Worm (Caenorhabditis elegans) whole organism, L2 larva: ENCODE results near the gene C17E7.9.
A peak's percentile ranks its signal among the peaks of the same experiment; 100 is the strongest.

Experiments used
- C34F6.9 ChIP-seq: fragments of 150-350 bp; optimal IDR thresholded peaks from 2 replicates; lab custom pipeline; 2014; ENCODE audit warnings: missing biosample characterization, missing genetic modification characterization
- F13H6.1 ChIP-seq: sonication (generic microtip); optimal IDR thresholded peaks from 2 replicates; lab custom pipeline; 2016; ENCODE audit warnings: missing genetic modification characterization, missing compliant biosample characterization
- Y55F3AM.14 ChIP-seq: fragments of 200-800 bp; sonication (Bioruptor generic); optimal IDR thresholded peaks from 2 replicates; lab custom pipeline; 2018; ENCODE audit warnings: mild to moderate bottlenecking, missing genetic modification characterization, missing compliant biosample characterization
- ZK546.5 ChIP-seq: sonication (generic microtip); optimal IDR thresholded peaks from 2 replicates; lab custom pipeline; 2017; ENCODE audit warnings: missing biosample characterization, missing genetic modification characterization
- alr-1 ChIP-seq: fragments of 150-350 bp; optimal IDR thresholded peaks from 2 replicates; lab custom pipeline; 2014; ENCODE audit warnings: missing biosample characterization, missing genetic modification characterization
- aly-2 ChIP-seq: fragments of 150-350 bp; optimal IDR thresholded peaks from 2 replicates; lab custom pipeline; 2014; ENCODE audit warnings: missing biosample characterization, missing genetic modification characterization
- ama-1 ChIP-seq: fragments of 150-350 bp; optimal IDR thresholded peaks from 2 replicates; lab custom pipeline; 2018; ENCODE audit warnings: inconsistent platforms
- blmp-1 ChIP-seq: sonication (generic microtip); optimal IDR thresholded peaks from 2 replicates; lab custom pipeline; 2017; ENCODE audit warnings: missing genetic modification characterization, mild to moderate bottlenecking, missing compliant biosample characterization, antibody characterized with exemption, moderate library complexity; ENCODE audit not compliant: insufficient read depth
- ceh-16 ChIP-seq: fragments of 150-350 bp; optimal IDR thresholded peaks from 2 replicates; lab custom pipeline; 2014; ENCODE audit warnings: missing biosample characterization, missing genetic modification characterization
- ceh-82 ChIP-seq: fragments of 150-350 bp; optimal IDR thresholded peaks from 2 replicates; lab custom pipeline; 2014; ENCODE audit warnings: missing biosample characterization, missing genetic modification characterization
- crh-2 ChIP-seq: sonication (generic microtip); optimal IDR thresholded peaks from 2 replicates; lab custom pipeline; 2017; ENCODE audit warnings: missing biosample characterization, missing genetic modification characterization
- egl-27 ChIP-seq: sonication (generic microtip); optimal IDR thresholded peaks from 3 replicates; lab custom pipeline; 2017; ENCODE audit warnings: missing biosample characterization, missing genetic modification reagents, missing genetic modification characterization
- elt-1 ChIP-seq: fragments of 150-350 bp; optimal IDR thresholded peaks from 2 replicates; lab custom pipeline; 2014; ENCODE audit warnings: missing biosample characterization, missing genetic modification characterization
- elt-3 ChIP-seq: sonication (generic microtip); optimal IDR thresholded peaks from 2 replicates; lab custom pipeline; 2017; ENCODE audit warnings: missing biosample characterization, missing genetic modification characterization
- fos-1 ChIP-seq: fragments of 150-350 bp; optimal IDR thresholded peaks from 2 replicates; lab custom pipeline; 2014; ENCODE audit warnings: missing biosample characterization, missing genetic modification characterization
- lin-11 ChIP-seq: fragments of 150-350 bp; sonication (generic microtip); optimal IDR thresholded peaks from 2 replicates; lab custom pipeline; 2014; ENCODE audit warnings: missing biosample characterization, missing genetic modification characterization, inconsistent platforms, mixed read lengths
- lin-13 ChIP-seq: fragments of 150-350 bp; optimal IDR thresholded peaks from 2 replicates; lab custom pipeline; 2014; ENCODE audit warnings: missing biosample characterization, missing genetic modification reagents, missing genetic modification characterization
- lin-39 ChIP-seq: fragments of 150-350 bp; optimal IDR thresholded peaks from 2 replicates; lab custom pipeline; 2014; ENCODE audit warnings: missing biosample characterization, missing genetic modification reagents, missing genetic modification characterization
- lsy-2 ChIP-seq, 2 experiments: fragments of 150-350 bp in 1 of 2; sonication (generic microtip) in 1 of 2; optimal IDR thresholded peaks; 2 replicates each; lab custom pipeline; 2014 to 2017; ENCODE audit warnings: missing biosample characterization in 2 of 2, missing genetic modification characterization in 2 of 2
- mab-5 ChIP-seq: fragments of 150-350 bp; optimal IDR thresholded peaks from 2 replicates; lab custom pipeline; 2014; ENCODE audit warnings: missing biosample characterization, missing genetic modification characterization
- mbf-1 ChIP-seq: sonication (generic microtip); optimal IDR thresholded peaks from 2 replicates; lab custom pipeline; 2017; ENCODE audit warnings: missing biosample characterization, missing genetic modification characterization
- mdl-1 ChIP-seq, 2 experiments: fragments of 150-350 bp in 1 of 2; sonication (generic microtip) in 1 of 2; optimal IDR thresholded peaks; 2 replicates each; lab custom pipeline; 2017; ENCODE audit warnings: missing biosample characterization in 2 of 2, missing genetic modification characterization in 2 of 2
- nhr-10 ChIP-seq: sonication (generic microtip); optimal IDR thresholded peaks from 2 replicates; lab custom pipeline; 2017; ENCODE audit warnings: missing biosample characterization, missing genetic modification characterization
- nhr-11 ChIP-seq: fragments of 150-350 bp; optimal IDR thresholded peaks from 2 replicates; lab custom pipeline; 2014; ENCODE audit warnings: missing biosample characterization, missing genetic modification characterization
- nhr-12 ChIP-seq: fragments of 150-350 bp; optimal IDR thresholded peaks from 2 replicates; lab custom pipeline; 2014; ENCODE audit warnings: missing biosample characterization, missing genetic modification characterization
- nhr-21 ChIP-seq: fragments of 150-350 bp; optimal IDR thresholded peaks from 2 replicates; lab custom pipeline; 2014; ENCODE audit warnings: missing biosample characterization, missing genetic modification characterization
- nhr-23 ChIP-seq: fragments of 150-350 bp; optimal IDR thresholded peaks from 2 replicates; lab custom pipeline; 2014; ENCODE audit warnings: missing biosample characterization, missing genetic modification reagents, missing genetic modification characterization
- nhr-237 ChIP-seq: fragments of 150-350 bp; optimal IDR thresholded peaks from 2 replicates; lab custom pipeline; 2014; ENCODE audit warnings: missing biosample characterization, missing genetic modification characterization
- nhr-25 ChIP-seq: fragments of 150-350 bp; sonication (generic microtip); optimal IDR thresholded peaks from 3 replicates; lab custom pipeline; 2014; ENCODE audit warnings: missing biosample characterization, missing genetic modification characterization
- peb-1 ChIP-seq: fragments of 150-350 bp; optimal IDR thresholded peaks from 2 replicates; lab custom pipeline; 2014; ENCODE audit warnings: missing biosample characterization, missing genetic modification characterization
- sem-4 ChIP-seq: fragments of 150-350 bp; optimal IDR thresholded peaks from 2 replicates; lab custom pipeline; 2014; ENCODE audit warnings: missing biosample characterization, missing genetic modification reagents, missing genetic modification characterization
- skn-1 ChIP-seq: sonication (generic microtip); optimal IDR thresholded peaks from 2 replicates; lab custom pipeline; 2017; ENCODE audit warnings: missing biosample characterization, missing genetic modification characterization
- sma-3 ChIP-seq: sonication (generic microtip); optimal IDR thresholded peaks from 2 replicates; lab custom pipeline; 2016; ENCODE audit warnings: missing genetic modification reagents, missing genetic modification characterization, missing compliant biosample characterization
- snpc-4 ChIP-seq: fragments of 150-350 bp; optimal IDR thresholded peaks from 2 replicates; lab custom pipeline; 2014; ENCODE audit warnings: missing biosample characterization, missing genetic modification characterization
- unc-39 ChIP-seq: fragments of 150-350 bp; optimal IDR thresholded peaks from 2 replicates; lab custom pipeline; 2014; ENCODE audit warnings: missing biosample characterization, missing genetic modification characterization
- unc-62 ChIP-seq: fragments of 150-350 bp; optimal IDR thresholded peaks from 2 replicates; lab custom pipeline; 2014; ENCODE audit warnings: missing biosample characterization, missing genetic modification reagents, missing genetic modification characterization
- zag-1 ChIP-seq: fragments of 150-350 bp; optimal IDR thresholded peaks from 2 replicates; lab custom pipeline; 2014; ENCODE audit warnings: missing biosample characterization, missing genetic modification characterization
- ztf-11 ChIP-seq: sonication (generic microtip); optimal IDR thresholded peaks from 2 replicates; lab custom pipeline; 2017; ENCODE audit warnings: missing biosample characterization, missing genetic modification characterization
- ztf-4 ChIP-seq: fragments of 150-350 bp; optimal IDR thresholded peaks from 2 replicates; lab custom pipeline; 2014; ENCODE audit warnings: missing biosample characterization, missing genetic modification characterization

C17E7.9 gene

ce11 chrV:3896018-3896417, 5.4 kb upstream of the C17E7.9 start:
- TF ChIP-seq nhr-11 (tag; lab: Kevin White, UChicago) = no peak
- TF ChIP-seq mab-5 (tag; lab: Kevin White, UChicago) = no peak
- TF ChIP-seq nhr-21 = no peak
- no peak for TF ChIP-seq lsy-2 (tag; optimal IDR thresholded peaks at IDR 0.05; lab: Kevin White, UChicago)
- no peak for TF ChIP-seq alr-1 (tag; lab: Kevin White, UChicago)
- no peak for TF ChIP-seq C34F6.9 (tag; lab: Kevin White, UChicago)
- TF ChIP-seq unc-62 (GFP tag; lab: Kevin White, UChicago) = no peak
- no peak for TF ChIP-seq elt-3 (tag; lab: Kevin White, UChicago)

- no peak for TF ChIP-seq peb-1 (tag; lab: Kevin White, UChicago)
- no peak for TF ChIP-seq lsy-2 (tag; optimal IDR thresholded peaks at IDR 0.05; lab: Kevin White, UChicago)
- TF ChIP-seq aly-2 (tag; lab: Kevin White, UChicago) = no peak
- no peak for TF ChIP-seq nhr-12 (tag; lab: Kevin White, UChicago)
- TF ChIP-seq elt-1 = no peak
- no peak for TF ChIP-seq lin-13 (GFP tag; lab: Kevin White, UChicago)
- no peak for TF ChIP-seq blmp-1
- no peak for TF ChIP-seq skn-1
Observed at ce11 chrV:3894661-3895060, 4.0 kb upstream of the C17E7.9 start, which contains the start of gene sre-9. sre-9 (plus strand) TSS chrV:3894961.

DNA sequence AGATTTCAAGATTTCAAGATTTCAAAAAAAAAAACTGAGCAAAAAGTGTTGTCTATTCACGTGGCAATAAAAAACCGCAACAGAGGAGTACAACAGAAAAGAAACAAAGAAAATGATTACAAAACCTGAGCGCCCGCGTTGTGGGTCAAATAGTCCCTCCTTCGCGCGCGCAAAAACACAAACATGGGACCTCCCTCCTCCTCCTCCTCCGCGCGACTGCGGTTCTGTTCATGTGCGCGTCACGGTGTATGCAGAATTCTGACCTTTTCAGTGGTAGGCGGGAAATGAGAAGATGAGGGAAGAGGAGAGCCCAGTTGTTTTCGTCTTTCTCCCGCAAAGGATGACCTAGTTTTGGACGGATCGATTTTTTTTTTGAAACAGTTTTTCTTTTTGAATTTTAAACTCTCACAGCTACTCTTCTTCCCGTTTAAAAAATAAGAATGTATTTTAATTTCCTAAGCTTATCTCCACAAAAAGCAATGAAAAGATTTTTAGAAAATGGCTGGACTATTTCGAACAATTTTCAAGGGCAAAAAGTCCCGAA, 1.8 kb upstream of the C17E7.9 start, which contains the start of gene C17E7.4:
C17E7.4 (plus strand) TSS at position 494 of the 544 bp plus-strand sequence.
- TF ChIP-seq crh-2 (no peak), nhr-25 (tag; lab: Kevin White, UChicago) (no peak), lin-39 (tag; lab: Kevin White, UChicago) (no peak), lin-11 (tag; lab: Kevin White, UChicago) (no peak), Y55F3AM.14 (GFP tag; lab: Kevin White, UChicago) (no peak)

DNA sequence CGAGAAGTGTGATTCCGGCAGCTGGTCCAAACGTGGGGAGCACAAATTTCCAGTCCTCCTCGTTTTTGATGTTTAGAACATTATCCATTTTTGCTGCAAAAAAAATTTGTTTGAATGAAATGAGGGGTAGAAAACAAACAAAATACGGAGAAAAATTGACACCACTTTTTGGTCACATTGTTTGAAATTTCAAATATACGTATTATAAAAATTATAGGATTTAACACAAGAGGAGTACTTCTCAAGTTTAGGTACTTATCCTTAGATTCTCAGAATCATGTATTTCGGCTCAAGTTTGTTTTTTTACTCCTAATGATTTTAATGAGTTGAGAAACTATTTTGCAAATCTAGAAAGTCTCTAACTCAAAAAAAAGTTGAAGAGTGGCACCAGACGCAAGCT, 1.3 kb upstream of the C17E7.9 start, which contains the start of gene C17E7.12:
C17E7.12 (minus strand) TSS at position 101 of the 400 bp plus-strand sequence.
- TF ChIP-seq sma-3 (no peak), unc-39 (tag; lab: Kevin White, UChicago) (no peak), Y55F3AM.14 (GFP tag; lab: Kevin White, UChicago) (no peak), nhr-23 (no peak), ztf-4 (tag; lab: Kevin White, UChicago) (no peak), elt-1 (no peak), ztf-11 (tag; lab: Kevin White, UChicago) (no peak), lin-11 (tag; lab: Kevin White, UChicago) (no peak), C34F6.9 (tag; lab: Kevin White, UChicago) (no peak), F13H6.1 (no peak), sem-4 (tag; lab: Kevin White, UChicago) (no peak), blmp-1 (no peak), snpc-4 (tag; lab: Kevin White, UChicago) (no peak), ceh-16 (no peak), ama-1 (lab: Kevin White, UChicago) (no peak), crh-2 (no peak), zag-1 (tag; lab: Kevin White, UChicago) (no peak)

ce11 chrV:3889113-3889512, 1.5 kb downstream of the C17E7.9 start, which contains the start of gene C17E7.13:
C17E7.13 (minus strand) TSS chrV:3889288.
- TF ChIP-seq lsy-2 (tag; optimal IDR thresholded peaks at IDR 0.05; lab: Kevin White, UChicago) = no peak
- TF ChIP-seq fos-1 (tag; lab: Kevin White, UChicago) = peak; percentile 59

DNA sequence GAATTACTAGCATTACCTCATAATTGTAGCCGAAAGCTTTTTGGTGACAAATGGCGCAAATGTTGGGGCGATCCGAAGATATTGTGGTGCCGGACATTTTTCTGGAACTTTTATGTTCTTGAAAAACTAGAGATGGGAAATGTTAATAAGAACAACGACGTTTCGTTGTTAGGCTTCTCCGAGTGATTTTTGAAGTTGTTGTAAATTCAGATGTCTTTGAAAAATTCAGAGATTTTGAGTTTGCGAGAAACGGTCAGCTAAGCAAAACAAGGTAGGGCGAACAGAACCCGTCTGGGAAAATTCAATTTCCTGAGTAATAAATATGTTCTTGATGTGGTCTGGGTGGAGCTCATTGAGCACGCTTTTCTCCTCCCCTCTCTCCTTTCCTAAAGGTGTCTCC, 4.6 kb downstream of the C17E7.9 start, which contains the start of gene nhr-124:
nhr-124 (minus strand) TSS at position 101 of the 400 bp plus-strand sequence.
- TF ChIP-seq blmp-1 (no peak), unc-39 (tag; lab: Kevin White, UChicago) (no peak), unc-62 (GFP tag; lab: Kevin White, UChicago) (no peak), snpc-4 (tag; lab: Kevin White, UChicago) (no peak), egl-27 (tag; lab: Kevin White, UChicago) (no peak), F13H6.1 (no peak), mdl-1 (tag; optimal IDR thresholded peaks at IDR 0.05; lab: Kevin White, UChicago) (no peak), ceh-82 (tag; lab: Kevin White, UChicago) (no peak), nhr-10 (tag; lab: Kevin White, UChicago) (no peak), ZK546.5 (tag; lab: Kevin White, UChicago) (no peak), nhr-12 (tag; lab: Kevin White, UChicago) (no peak), aly-2 (tag; lab: Kevin White, UChicago) (no peak), nhr-11 (tag; lab: Kevin White, UChicago) (no peak), lin-11 (tag; lab: Kevin White, UChicago) (no peak), nhr-25 (tag; lab: Kevin White, UChicago) (no peak), mbf-1 (tag; lab: Kevin White, UChicago) (no peak), ceh-16 (no peak), nhr-237 (no peak), peb-1 (tag; lab: Kevin White, UChicago) (no peak), crh-2 (no peak)
